Fruit fly (Drosophila melanogaster) whole organism, embryonic: ENCODE measurements around the gene ninaG.

Source experiments
- CG10267 ChIP-seq: fragments of 200-800 bp; sonication (Bioruptor generic); optimal IDR thresholded peaks from 2 replicates; lab custom pipeline; 2018; ENCODE audit warnings: missing biosample characterization, mild to moderate bottlenecking, missing genetic modification characterization, moderate library complexity
- CG13624 ChIP-seq: fragments of 200-800 bp; sonication (Bioruptor generic); optimal IDR thresholded peaks from 2 replicates; lab custom pipeline; 2016; ENCODE audit warnings: missing biosample characterization, missing genetic modification characterization
- CG15514 ChIP-seq: fragments of 200-800 bp; sonication (Bioruptor generic); optimal IDR thresholded peaks from 3 replicates; lab custom pipeline; 2017; ENCODE audit warnings: missing biosample characterization, missing genetic modification characterization, mild to moderate bottlenecking, moderate library complexity, missing genetic modification reagents
- CG1603 ChIP-seq: fragments of 200-800 bp; sonication (Bioruptor generic); optimal IDR thresholded peaks from 2 replicates; lab custom pipeline; 2019; ENCODE audit warnings: missing biosample characterization, mild to moderate bottlenecking, missing genetic modification characterization, moderate library complexity
- CG16779 ChIP-seq: fragments of 200-800 bp; sonication (Bioruptor generic); IDR thresholded peaks from 2 replicates; pipeline ENCODE4 v1.3.6; 2022; ENCODE audit warnings: missing biosample characterization, missing genetic modification characterization
- CG16813 ChIP-seq: fragments of 200-800 bp; sonication (Bioruptor generic); IDR thresholded peaks from 3 replicates; pipeline ENCODE4 v1.3.6; 2022; ENCODE audit warnings: missing biosample characterization, missing genetic modification characterization; ENCODE audit not compliant: partially characterized antibody
- CG17612 ChIP-seq: fragments of 200-800 bp; sonication (Bioruptor generic); IDR thresholded peaks from 2 replicates; pipeline ENCODE4 v1.3.6; 2022; ENCODE audit warnings: missing biosample characterization, missing genetic modification characterization
- CG18476 ChIP-seq: fragments of 200-800 bp; sonication (Bioruptor generic); optimal IDR thresholded peaks from 2 replicates; lab custom pipeline; 2016; ENCODE audit warnings: missing biosample characterization, mild to moderate bottlenecking, missing genetic modification characterization
- CG18599 ChIP-seq: fragments of 200-800 bp; sonication (Bioruptor generic); optimal IDR thresholded peaks from 3 replicates; lab custom pipeline; 2017; ENCODE audit warnings: missing biosample characterization, missing genetic modification characterization, mild to moderate bottlenecking, moderate library complexity, missing genetic modification reagents
- CG2116 ChIP-seq: fragments of 200-800 bp; sonication (Bioruptor generic); optimal IDR thresholded peaks from 3 replicates; lab custom pipeline; 2018; ENCODE audit warnings: missing biosample characterization, mild to moderate bottlenecking, missing genetic modification characterization
- CG2129 ChIP-seq: fragments of 200-800 bp; sonication (Bioruptor generic); IDR thresholded peaks from 2 replicates; pipeline ENCODE4 v1.3.6; 2022; ENCODE audit warnings: missing biosample characterization, missing genetic modification characterization; ENCODE audit not compliant: partially characterized antibody
- CG2202 ChIP-seq: fragments of 200-800 bp; sonication (Bioruptor generic); optimal IDR thresholded peaks from 2 replicates; lab custom pipeline; 2018; ENCODE audit warnings: missing biosample characterization, mild to moderate bottlenecking, missing genetic modification characterization
- CG32772 ChIP-seq: fragments of 200-800 bp; sonication (Bioruptor generic); IDR thresholded peaks from 2 replicates; pipeline ENCODE4 v1.3.6; 2022; ENCODE audit warnings: missing biosample characterization, missing genetic modification characterization
- CG34422 ChIP-seq: fragments of 200-800 bp; sonication (Bioruptor generic); IDR thresholded peaks from 3 replicates; pipeline ENCODE4 v1.3.6; 2022; ENCODE audit warnings: missing biosample characterization, missing genetic modification characterization
- CG6791 ChIP-seq: fragments of 200-800 bp; sonication (Bioruptor generic); IDR thresholded peaks from 3 replicates; pipeline ENCODE4 v1.3.6; 2022; ENCODE audit warnings: missing biosample characterization, missing genetic modification characterization; ENCODE audit not compliant: partially characterized antibody
- CoRest ChIP-seq: fragments of 200-800 bp; sonication (Bioruptor generic); optimal IDR thresholded peaks from 3 replicates; lab custom pipeline; 2018; ENCODE audit warnings: missing biosample characterization, mild to moderate bottlenecking, missing genetic modification characterization, moderate library complexity
- D ChIP-seq, 2 experiments: fragments of 200-800 bp in 1 of 2; fragments of >200 bp in 1 of 2; sonication (Bioruptor generic) in 1 of 2; optimal IDR thresholded peaks; 2 replicates in 1 of 2; 3 replicates in 1 of 2; lab custom pipeline; 2017; ENCODE audit warnings: mild to moderate bottlenecking in 1 of 2, missing biosample characterization in 1 of 2, missing genetic modification characterization in 1 of 2, missing genetic modification reagents in 1 of 2
- Doc3 ChIP-seq: fragments of 200-800 bp; sonication (Bioruptor generic); IDR thresholded peaks from 3 replicates; pipeline ENCODE4 v1.3.6; 2022; ENCODE audit warnings: missing biosample characterization, missing genetic modification characterization; ENCODE audit not compliant: partially characterized antibody
- Eip74EF ChIP-seq, 2 experiments: fragments of 200-800 bp in 1 of 2; fragments of >200 bp in 1 of 2; sonication (Bioruptor generic) in 1 of 2; optimal IDR thresholded peaks; 2 replicates each; lab custom pipeline; 2017 to 2019; ENCODE audit warnings: missing biosample characterization in 2 of 2, missing genetic modification characterization in 2 of 2, mild to moderate bottlenecking in 1 of 2, moderate library complexity in 1 of 2
- Gug ChIP-seq: fragments of 200-800 bp; sonication (Bioruptor generic); IDR thresholded peaks from 4 replicates; pipeline ENCODE4 v1.3.6; 2022; ENCODE audit warnings: missing biosample characterization, missing genetic modification characterization
- HmgZ ChIP-seq: fragments of 200-800 bp; sonication (Bioruptor generic); optimal IDR thresholded peaks from 2 replicates; lab custom pipeline; 2018; ENCODE audit warnings: missing biosample characterization, mild to moderate bottlenecking, missing genetic modification characterization
- Hr78 ChIP-seq, 2 experiments: fragments of 200-800 bp in 1 of 2; fragments of >200 bp in 1 of 2; sonication (Bioruptor generic) in 1 of 2; optimal IDR thresholded peaks; 2 replicates each; lab custom pipeline; 2017 to 2019; ENCODE audit warnings: missing biosample characterization in 2 of 2, missing genetic modification characterization in 2 of 2, mild to moderate bottlenecking in 1 of 2, moderate library complexity in 1 of 2
- Myb ChIP-seq: fragments of 200-800 bp; sonication (Bioruptor generic); optimal IDR thresholded peaks from 2 replicates; lab custom pipeline; 2016; ENCODE audit warnings: missing biosample characterization, missing genetic modification characterization
- Neu2 ChIP-seq: fragments of 200-800 bp; sonication (Bioruptor generic); optimal IDR thresholded peaks from 3 replicates; lab custom pipeline; 2016; ENCODE audit warnings: missing biosample characterization, missing genetic modification characterization, borderline replicate concordance
- Scr ChIP-seq: fragments of 200-800 bp; sonication (Bioruptor generic); IDR thresholded peaks from 2 replicates; pipeline ENCODE4 v1.3.6; 2022; ENCODE audit warnings: missing biosample characterization, missing genetic modification characterization; ENCODE audit not compliant: partially characterized antibody
- Sin3A ChIP-seq: fragments of >200 bp; optimal IDR thresholded peaks from 2 replicates; lab custom pipeline; 2018
- Sry-β ChIP-seq: fragments of 200-800 bp; sonication (Bioruptor generic); optimal IDR thresholded peaks from 2 replicates; lab custom pipeline; 2018; ENCODE audit warnings: missing biosample characterization, mild to moderate bottlenecking, missing genetic modification characterization, moderate library complexity
- Sry-δ ChIP-seq: fragments of 200-800 bp; sonication (Bioruptor generic); optimal IDR thresholded peaks from 2 replicates; lab custom pipeline; 2016; ENCODE audit warnings: missing biosample characterization, missing genetic modification characterization
- YL-1 ChIP-seq: fragments of 200-800 bp; sonication (Bioruptor generic); optimal IDR thresholded peaks from 3 replicates; lab custom pipeline; 2017; ENCODE audit warnings: missing biosample characterization, mild to moderate bottlenecking, missing genetic modification characterization
- az2 ChIP-seq: fragments of 200-800 bp; sonication (Bioruptor generic); optimal IDR thresholded peaks from 3 replicates; lab custom pipeline; 2016; ENCODE audit warnings: missing biosample characterization, missing genetic modification characterization
- chinmo ChIP-seq: fragments of 200-800 bp; sonication (Bioruptor generic); IDR thresholded peaks from 4 replicates; pipeline ENCODE4 v1.3.6; 2022; ENCODE audit warnings: missing biosample characterization, missing genetic modification characterization; ENCODE audit not compliant: partially characterized antibody
- hbn ChIP-seq: fragments of 200-800 bp; sonication (Bioruptor generic); IDR thresholded peaks from 2 replicates; pipeline ENCODE4 v1.3.6; 2022; ENCODE audit warnings: missing biosample characterization, missing genetic modification characterization; ENCODE audit not compliant: partially characterized antibody
- hkb ChIP-seq, 2 experiments: fragments of 200-800 bp in 1 of 2; fragments of >200 bp in 1 of 2; sonication (Bioruptor generic) in 1 of 2; IDR thresholded peaks in 1 of 2; optimal IDR thresholded peaks in 1 of 2; 2 replicates each; pipeline versions ENCODE4 v1.3.6 to Lab custom; 2017 to 2022; ENCODE audit warnings: missing biosample characterization in 1 of 2, missing genetic modification characterization in 1 of 2
- inv ChIP-seq: fragments of 200-800 bp; sonication (Bioruptor generic); IDR thresholded peaks from 2 replicates; pipeline ENCODE4 v1.3.6; 2022; ENCODE audit warnings: missing biosample characterization, missing genetic modification characterization; ENCODE audit not compliant: partially characterized antibody
- knrl ChIP-seq: fragments of 200-800 bp; sonication (Bioruptor generic); IDR thresholded peaks from 3 replicates; pipeline ENCODE4 v1.3.6; 2022; ENCODE audit warnings: missing biosample characterization, missing genetic modification characterization; ENCODE audit not compliant: partially characterized antibody
- lola ChIP-seq, 3 experiments: fragments of >200 bp in 2 of 3; fragments of 200-800 bp in 1 of 3; sonication (Bioruptor generic) in 1 of 3; optimal IDR thresholded peaks; 2 replicates each; lab custom pipeline; 2017 to 2019; ENCODE audit warnings: missing biosample characterization in 3 of 3, missing genetic modification characterization in 3 of 3, mild to moderate bottlenecking in 1 of 3, moderate library complexity in 1 of 3
- lov ChIP-seq, 2 experiments: fragments of 200-800 bp in 1 of 2; fragments of >200 bp in 1 of 2; sonication (Bioruptor generic) in 1 of 2; IDR thresholded peaks in 1 of 2; optimal IDR thresholded peaks in 1 of 2; 2 replicates in 1 of 2; 3 replicates in 1 of 2; pipeline versions ENCODE4 v1.3.6 to Lab custom; 2017 to 2022; ENCODE audit warnings: missing biosample characterization in 1 of 2, missing genetic modification characterization in 1 of 2
- pho ChIP-seq: fragments of 200-800 bp; sonication (Bioruptor generic); optimal IDR thresholded peaks from 2 replicates; lab custom pipeline; 2016; ENCODE audit warnings: missing biosample characterization, missing genetic modification characterization
- phol ChIP-seq: fragments of 200-800 bp; sonication (Bioruptor generic); optimal IDR thresholded peaks from 3 replicates; lab custom pipeline; 2018; ENCODE audit warnings: missing biosample characterization, mild to moderate bottlenecking, missing genetic modification characterization, moderate library complexity
- pnt ChIP-seq: fragments of 200-800 bp; sonication (Bioruptor generic); optimal IDR thresholded peaks from 3 replicates; lab custom pipeline; 2016; ENCODE audit warnings: missing biosample characterization, missing genetic modification characterization
- row ChIP-seq: fragments of 200-800 bp; sonication (Bioruptor generic); IDR thresholded peaks from 3 replicates; pipeline ENCODE4 v1.3.6; 2022; ENCODE audit warnings: missing biosample characterization, missing genetic modification characterization
- sens-2 ChIP-seq: fragments of 200-800 bp; sonication (Bioruptor generic); IDR thresholded peaks from 2 replicates; pipeline ENCODE4 v1.3.6; 2022; ENCODE audit warnings: missing biosample characterization, missing genetic modification characterization
- trem ChIP-seq: fragments of 200-800 bp; optimal IDR thresholded peaks from 3 replicates; lab custom pipeline; 2019; ENCODE audit warnings: missing biosample characterization, mild to moderate bottlenecking, missing genetic modification characterization, moderate library complexity
- twi ChIP-seq: fragments of 200-800 bp; optimal IDR thresholded peaks from 2 replicates; lab custom pipeline; 2019; ENCODE audit warnings: missing biosample characterization, mild to moderate bottlenecking, missing genetic modification characterization, moderate library complexity
- vnd ChIP-seq: fragments of 200-800 bp; sonication (Bioruptor generic); IDR thresholded peaks from 3 replicates; pipeline ENCODE4 v1.3.6; 2022; ENCODE audit warnings: missing biosample characterization, missing genetic modification characterization; ENCODE audit not compliant: partially characterized antibody

ninaG gene

dm6 chr3R:11431395-11431977, 10.0 kb upstream of the ninaG start, which contains the start of the genes RpL24-like and CG5276 (continued):
- peak; percentile 60 for TF ChIP-seq twi (tag; lab: Kevin White, UChicago)
- TF ChIP-seq chinmo (GFP tag; lab: Robert Waterston, UW) = 0 out of 4 replicates have a peak, but pooled peaks have one; percentile 60
- TF ChIP-seq Hr78 (GFP tag; optimal IDR thresholded peaks at IDR 0.05; lab: Kevin White, UChicago) = no peak
- TF ChIP-seq phol (tag; lab: Kevin White, UChicago) = peak; percentile 58
- TF ChIP-seq Myb (GFP tag; lab: Kevin White, UChicago) = peak; percentile 15
- peak; percentile 61 for TF ChIP-seq CG13624 (GFP tag; lab: Kevin White, UChicago)
- no peak for TF ChIP-seq CG16779
- peak; percentile 90 for TF ChIP-seq D (optimal IDR thresholded peaks at IDR 0.05; lab: Kevin White, UChicago)
- no peak for TF ChIP-seq D (GFP tag; optimal IDR thresholded peaks at IDR 0.05; lab: Kevin White, UChicago)
- TF ChIP-seq CG2202 (tag; lab: Kevin White, UChicago) = no peak
- TF ChIP-seq CG32772 (GFP tag; lab: Robert Waterston, UW) = no peak
- peak; percentile 87 for TF ChIP-seq YL-1 (GFP tag; lab: Kevin White, UChicago)
- peak; percentile 68 for TF ChIP-seq hkb (optimal IDR thresholded peaks at IDR 0.05; lab: Kevin White, UChicago)
- no peak for TF ChIP-seq hkb (GFP tag; IDR thresholded peaks at IDR 0.05; lab: Robert Waterston, UW)
- TF ChIP-seq Sry-β (GFP tag; lab: Kevin White, UChicago) = peak; percentile 84
- peak; percentile 83 for TF ChIP-seq CG1603
- TF ChIP-seq inv (GFP tag; lab: Robert Waterston, UW) = 0 out of 2 replicates have a peak, but pooled peaks have one; percentile 24
- peak; percentile 14 for TF ChIP-seq CoRest (tag; lab: Kevin White, UChicago)
- TF ChIP-seq knrl (GFP tag; lab: Robert Waterston, UW) = peak; percentile 53; the same call in 1 of the 3 replicates
- TF ChIP-seq Sin3A (lab: Kevin White, UChicago) = peak; percentile 99
- TF ChIP-seq HmgZ (tag; lab: Kevin White, UChicago) = peak; percentile 54
- TF ChIP-seq CG2116 (GFP tag; lab: Kevin White, UChicago) = peak; percentile 93
- TF ChIP-seq hbn (GFP tag; lab: Robert Waterston, UW) = peak; percentile 59
- TF ChIP-seq Scr (GFP tag; lab: Robert Waterston, UW) = peak; percentile 63
- peak; percentile 65 for TF ChIP-seq vnd (GFP tag; lab: Robert Waterston, UW)
- 0 out of 3 replicates have a peak, but pooled peaks have one; percentile 36 for TF ChIP-seq Doc3 (GFP tag; lab: Robert Waterston, UW)
- 0 out of 2 replicates have a peak, but pooled peaks have one; percentile 16 for TF ChIP-seq CG2129 (GFP tag; lab: Robert Waterston, UW)
- no peak for TF ChIP-seq lov (optimal IDR thresholded peaks at IDR 0.05; lab: Kevin White, UChicago)
- TF ChIP-seq lov (GFP tag; IDR thresholded peaks at IDR 0.05; lab: Robert Waterston, UW) = no peak
- TF ChIP-seq trem (tag; lab: Kevin White, UChicago) = peak; percentile 80
- TF ChIP-seq CG6791 (GFP tag; lab: Robert Waterston, UW) = 0 out of 3 replicates have a peak, but pooled peaks have one; percentile 44
- peak; percentile 74; the same call in 1 of the 3 replicates for TF ChIP-seq CG34422 (GFP tag; lab: Robert Waterston, UW)
- no peak for TF ChIP-seq CG18476 (GFP tag; lab: Kevin White, UChicago)
- peak in 1 of 3 experiments; percentile 20 for TF ChIP-seq lola (GFP tag; optimal IDR thresholded peaks at IDR 0.05; lab: Kevin White, UChicago)
- no peak for TF ChIP-seq CG17612 (GFP tag; lab: Robert Waterston, UW)
- peak; percentile 80 for TF ChIP-seq Sry-δ
- TF ChIP-seq sens-2 (GFP tag; lab: Robert Waterston, UW) = no peak
- no peak for TF ChIP-seq CG18599 (GFP tag; lab: Kevin White, UChicago)
- peak; percentile 60 for TF ChIP-seq CG10267 (tag; lab: Kevin White, UChicago)
- TF ChIP-seq Eip74EF (GFP tag; optimal IDR thresholded peaks at IDR 0.05; lab: Kevin White, UChicago) = no peak
- peak; percentile 60 for TF ChIP-seq CG15514 (GFP tag; lab: Kevin White, UChicago)
- no peak for TF ChIP-seq pnt (GFP tag; lab: Kevin White, UChicago)
- peak; percentile 65 for TF ChIP-seq CG16813 (GFP tag; lab: Robert Waterston, UW)
- TF ChIP-seq Neu2 (GFP tag; lab: Kevin White, UChicago) = peak; percentile 25
- no peak for TF ChIP-seq az2
- TF ChIP-seq pho (GFP tag; lab: Kevin White, UChicago) = no peak
- TF ChIP-seq row = peak; percentile 54
- no peak for TF ChIP-seq Gug (GFP tag; lab: Robert Waterston, UW)
